Worm (Caenorhabditis elegans) whole organism, L2 larva: ENCODE data around the gene shc-2.

Experiments
- C34F6.9 ChIP-seq: fragments of 150-350 bp; optimal IDR thresholded peaks from 2 replicates; lab custom pipeline; 2014; ENCODE audit warnings: missing biosample characterization, missing genetic modification characterization
- F13H6.1 ChIP-seq: sonication (generic microtip); optimal IDR thresholded peaks from 2 replicates; lab custom pipeline; 2016; ENCODE audit warnings: missing genetic modification characterization, missing compliant biosample characterization
- R02D3.7 ChIP-seq: fragments of 150-350 bp; optimal IDR thresholded peaks from 2 replicates; lab custom pipeline; 2014; ENCODE audit warnings: missing biosample characterization, missing genetic modification characterization
- Y55F3AM.14 ChIP-seq: fragments of 200-800 bp; sonication (Bioruptor generic); optimal IDR thresholded peaks from 2 replicates; lab custom pipeline; 2018; ENCODE audit warnings: mild to moderate bottlenecking, missing genetic modification characterization, missing compliant biosample characterization
- ZK546.5 ChIP-seq: sonication (generic microtip); optimal IDR thresholded peaks from 2 replicates; lab custom pipeline; 2017; ENCODE audit warnings: missing biosample characterization, missing genetic modification characterization
- alr-1 ChIP-seq: fragments of 150-350 bp; optimal IDR thresholded peaks from 2 replicates; lab custom pipeline; 2014; ENCODE audit warnings: missing biosample characterization, missing genetic modification characterization
- aly-2 ChIP-seq: fragments of 150-350 bp; optimal IDR thresholded peaks from 2 replicates; lab custom pipeline; 2014; ENCODE audit warnings: missing biosample characterization, missing genetic modification characterization
- ama-1 ChIP-seq: fragments of 150-350 bp; optimal IDR thresholded peaks from 2 replicates; lab custom pipeline; 2018; ENCODE audit warnings: inconsistent platforms
- blmp-1 ChIP-seq: sonication (generic microtip); optimal IDR thresholded peaks from 2 replicates; lab custom pipeline; 2017; ENCODE audit warnings: missing genetic modification characterization, mild to moderate bottlenecking, missing compliant biosample characterization, antibody characterized with exemption, moderate library complexity; ENCODE audit not compliant: insufficient read depth
- ceh-16 ChIP-seq: fragments of 150-350 bp; optimal IDR thresholded peaks from 2 replicates; lab custom pipeline; 2014; ENCODE audit warnings: missing biosample characterization, missing genetic modification characterization
- ceh-82 ChIP-seq: fragments of 150-350 bp; optimal IDR thresholded peaks from 2 replicates; lab custom pipeline; 2014; ENCODE audit warnings: missing biosample characterization, missing genetic modification characterization
- crh-2 ChIP-seq: sonication (generic microtip); optimal IDR thresholded peaks from 2 replicates; lab custom pipeline; 2017; ENCODE audit warnings: missing biosample characterization, missing genetic modification characterization
- dmd-4 ChIP-seq: sonication (generic microtip); optimal IDR thresholded peaks from 2 replicates; lab custom pipeline; 2017; ENCODE audit warnings: missing biosample characterization, missing genetic modification characterization
- egl-27 ChIP-seq: sonication (generic microtip); optimal IDR thresholded peaks from 3 replicates; lab custom pipeline; 2017; ENCODE audit warnings: missing biosample characterization, missing genetic modification reagents, missing genetic modification characterization
- elt-3 ChIP-seq: sonication (generic microtip); optimal IDR thresholded peaks from 2 replicates; lab custom pipeline; 2017; ENCODE audit warnings: missing biosample characterization, missing genetic modification characterization
- fos-1 ChIP-seq: fragments of 150-350 bp; optimal IDR thresholded peaks from 2 replicates; lab custom pipeline; 2014; ENCODE audit warnings: missing biosample characterization, missing genetic modification characterization
- gmeb-1 ChIP-seq: fragments of 150-350 bp; optimal IDR thresholded peaks from 2 replicates; lab custom pipeline; 2014; ENCODE audit warnings: missing biosample characterization, missing genetic modification characterization
- lin-11 ChIP-seq: fragments of 150-350 bp; sonication (generic microtip); optimal IDR thresholded peaks from 2 replicates; lab custom pipeline; 2014; ENCODE audit warnings: missing biosample characterization, missing genetic modification characterization, inconsistent platforms, mixed read lengths
- lin-13 ChIP-seq: fragments of 150-350 bp; optimal IDR thresholded peaks from 2 replicates; lab custom pipeline; 2014; ENCODE audit warnings: missing biosample characterization, missing genetic modification reagents, missing genetic modification characterization
- lin-39 ChIP-seq: fragments of 150-350 bp; optimal IDR thresholded peaks from 2 replicates; lab custom pipeline; 2014; ENCODE audit warnings: missing biosample characterization, missing genetic modification reagents, missing genetic modification characterization
- lsy-2 ChIP-seq, 2 experiments: fragments of 150-350 bp in 1 of 2; sonication (generic microtip) in 1 of 2; optimal IDR thresholded peaks; 2 replicates each; lab custom pipeline; 2014 to 2017; ENCODE audit warnings: missing biosample characterization in 2 of 2, missing genetic modification characterization in 2 of 2
- mab-5 ChIP-seq: fragments of 150-350 bp; optimal IDR thresholded peaks from 2 replicates; lab custom pipeline; 2014; ENCODE audit warnings: missing biosample characterization, missing genetic modification characterization
- mbf-1 ChIP-seq: sonication (generic microtip); optimal IDR thresholded peaks from 2 replicates; lab custom pipeline; 2017; ENCODE audit warnings: missing biosample characterization, missing genetic modification characterization
- mdl-1 ChIP-seq, 2 experiments: fragments of 150-350 bp in 1 of 2; sonication (generic microtip) in 1 of 2; optimal IDR thresholded peaks; 2 replicates each; lab custom pipeline; 2017; ENCODE audit warnings: missing biosample characterization in 2 of 2, missing genetic modification characterization in 2 of 2
- nhr-10 ChIP-seq: sonication (generic microtip); optimal IDR thresholded peaks from 2 replicates; lab custom pipeline; 2017; ENCODE audit warnings: missing biosample characterization, missing genetic modification characterization
- nhr-11 ChIP-seq: fragments of 150-350 bp; optimal IDR thresholded peaks from 2 replicates; lab custom pipeline; 2014; ENCODE audit warnings: missing biosample characterization, missing genetic modification characterization
- nhr-12 ChIP-seq: fragments of 150-350 bp; optimal IDR thresholded peaks from 2 replicates; lab custom pipeline; 2014; ENCODE audit warnings: missing biosample characterization, missing genetic modification characterization
- nhr-129 ChIP-seq: fragments of 150-350 bp; optimal IDR thresholded peaks from 2 replicates; lab custom pipeline; 2014; ENCODE audit warnings: missing biosample characterization, missing genetic modification characterization
- nhr-21 ChIP-seq: fragments of 150-350 bp; optimal IDR thresholded peaks from 2 replicates; lab custom pipeline; 2014; ENCODE audit warnings: missing biosample characterization, missing genetic modification characterization
- nhr-23 ChIP-seq: fragments of 150-350 bp; optimal IDR thresholded peaks from 2 replicates; lab custom pipeline; 2014; ENCODE audit warnings: missing biosample characterization, missing genetic modification reagents, missing genetic modification characterization
- nhr-237 ChIP-seq: fragments of 150-350 bp; optimal IDR thresholded peaks from 2 replicates; lab custom pipeline; 2014; ENCODE audit warnings: missing biosample characterization, missing genetic modification characterization
- nhr-25 ChIP-seq: fragments of 150-350 bp; sonication (generic microtip); optimal IDR thresholded peaks from 3 replicates; lab custom pipeline; 2014; ENCODE audit warnings: missing biosample characterization, missing genetic modification characterization
- nhr-6 ChIP-seq: fragments of 150-350 bp; optimal IDR thresholded peaks from 2 replicates; lab custom pipeline; 2014; ENCODE audit warnings: missing biosample characterization, missing genetic modification characterization
- nhr-77 ChIP-seq: fragments of 150-350 bp; optimal IDR thresholded peaks from 2 replicates; lab custom pipeline; 2014; ENCODE audit warnings: missing biosample characterization, missing genetic modification characterization
- peb-1 ChIP-seq: fragments of 150-350 bp; optimal IDR thresholded peaks from 2 replicates; lab custom pipeline; 2014; ENCODE audit warnings: missing biosample characterization, missing genetic modification characterization
- sem-4 ChIP-seq: fragments of 150-350 bp; optimal IDR thresholded peaks from 2 replicates; lab custom pipeline; 2014; ENCODE audit warnings: missing biosample characterization, missing genetic modification reagents, missing genetic modification characterization
- skn-1 ChIP-seq: sonication (generic microtip); optimal IDR thresholded peaks from 2 replicates; lab custom pipeline; 2017; ENCODE audit warnings: missing biosample characterization, missing genetic modification characterization
- sma-3 ChIP-seq: sonication (generic microtip); optimal IDR thresholded peaks from 2 replicates; lab custom pipeline; 2016; ENCODE audit warnings: missing genetic modification reagents, missing genetic modification characterization, missing compliant biosample characterization
- sma-9 ChIP-seq, 2 experiments: fragments of 150-350 bp in 1 of 2; sonication (generic microtip) in 1 of 2; optimal IDR thresholded peaks; 2 replicates each; lab custom pipeline; 2014 to 2016; ENCODE audit warnings: missing genetic modification characterization in 2 of 2, mild to moderate bottlenecking in 1 of 2, missing biosample characterization in 1 of 2, missing compliant biosample characterization in 1 of 2, missing genetic modification reagents in 1 of 2, moderate library complexity in 1 of 2
- snpc-4 ChIP-seq: fragments of 150-350 bp; optimal IDR thresholded peaks from 2 replicates; lab custom pipeline; 2014; ENCODE audit warnings: missing biosample characterization, missing genetic modification characterization
- unc-39 ChIP-seq: fragments of 150-350 bp; optimal IDR thresholded peaks from 2 replicates; lab custom pipeline; 2014; ENCODE audit warnings: missing biosample characterization, missing genetic modification characterization
- unc-55 ChIP-seq: fragments of 150-350 bp; sonication (generic microtip); optimal IDR thresholded peaks from 3 replicates; lab custom pipeline; 2014; ENCODE audit warnings: missing biosample characterization, missing genetic modification reagents, missing genetic modification characterization
- unc-62 ChIP-seq: fragments of 150-350 bp; optimal IDR thresholded peaks from 2 replicates; lab custom pipeline; 2014; ENCODE audit warnings: missing biosample characterization, missing genetic modification reagents, missing genetic modification characterization
- zag-1 ChIP-seq: fragments of 150-350 bp; optimal IDR thresholded peaks from 2 replicates; lab custom pipeline; 2014; ENCODE audit warnings: missing biosample characterization, missing genetic modification characterization
- ztf-11 ChIP-seq: sonication (generic microtip); optimal IDR thresholded peaks from 2 replicates; lab custom pipeline; 2017; ENCODE audit warnings: missing biosample characterization, missing genetic modification characterization
- ztf-4 ChIP-seq: fragments of 150-350 bp; optimal IDR thresholded peaks from 2 replicates; lab custom pipeline; 2014; ENCODE audit warnings: missing biosample characterization, missing genetic modification characterization

shc-2 gene

DNA sequence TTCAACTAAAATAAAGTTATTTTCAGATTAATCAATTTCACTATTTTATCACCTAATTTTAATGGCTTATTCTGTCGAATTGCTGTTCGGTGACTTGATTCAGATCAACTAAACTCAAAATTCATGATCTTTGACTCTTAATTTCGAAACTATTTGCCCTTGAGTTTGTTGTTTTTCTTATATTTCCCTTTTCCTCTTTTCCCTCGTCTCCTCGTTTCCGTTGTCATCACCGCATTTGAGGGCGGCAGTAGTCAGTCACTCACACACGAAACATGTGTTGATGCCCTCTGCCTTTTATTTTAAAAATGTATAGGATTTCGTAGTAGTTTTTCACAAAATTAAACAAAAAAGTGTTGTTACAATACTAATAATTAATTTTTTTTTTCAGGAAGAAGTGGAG lies 26.0 kb downstream of the shc-2 start, which contains the start of gene rnh-1.0:
TSS of gene rnh-1.0 (plus strand) at position 389 of the 400 bp plus-strand sequence.
- no peak for TF ChIP-seq lin-13
- TF ChIP-seq aly-2, result no peak
- no peak for TF ChIP-seq gmeb-1
- peak; percentile 31 for TF ChIP-seq nhr-129
- no peak for TF ChIP-seq fos-1 (tag; lab: Kevin White, UChicago)
- TF ChIP-seq C34F6.9 (tag; lab: Kevin White, UChicago), result peak; percentile 35
- no peak for TF ChIP-seq dmd-4

DNA sequence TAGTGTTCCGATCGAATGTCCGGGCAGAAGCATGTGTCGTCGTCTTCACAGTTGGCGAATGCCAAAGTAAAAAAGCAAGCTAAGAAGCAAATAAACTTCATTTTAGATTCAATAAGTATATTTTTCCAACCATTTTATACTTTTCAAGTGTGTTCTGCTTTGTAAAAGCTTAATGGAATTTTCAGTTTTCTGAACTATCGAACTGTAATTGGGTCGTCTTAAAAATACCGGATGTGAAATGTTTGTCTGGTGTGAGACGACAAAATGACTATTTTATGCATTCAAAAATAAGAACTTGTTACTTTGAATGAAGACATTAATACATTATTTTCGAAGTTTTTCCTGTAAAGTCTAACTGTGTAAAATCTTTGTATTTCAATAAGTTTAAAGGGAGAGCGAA lies 29.7 kb downstream of the shc-2 start, which contains the start of gene F59A6.11:
TSS of gene F59A6.11 (minus strand) at position 101 of the 400 bp plus-strand sequence.
- no peak for TF ChIP-seq unc-39 (tag; lab: Kevin White, UChicago)
- TF ChIP-seq nhr-25 (tag; lab: Kevin White, UChicago), result no peak
- TF ChIP-seq C34F6.9 (tag; lab: Kevin White, UChicago), result no peak
- TF ChIP-seq unc-62, result no peak
- no peak for TF ChIP-seq elt-3 (tag; lab: Kevin White, UChicago)
- TF ChIP-seq lsy-2 (tag; optimal IDR thresholded peaks at IDR 0.05; lab: Kevin White, UChicago), result no peak
- no peak for TF ChIP-seq alr-1 (tag; lab: Kevin White, UChicago)
- no peak for TF ChIP-seq nhr-129
- TF ChIP-seq lin-39 (tag; lab: Kevin White, UChicago), result no peak

DNA sequence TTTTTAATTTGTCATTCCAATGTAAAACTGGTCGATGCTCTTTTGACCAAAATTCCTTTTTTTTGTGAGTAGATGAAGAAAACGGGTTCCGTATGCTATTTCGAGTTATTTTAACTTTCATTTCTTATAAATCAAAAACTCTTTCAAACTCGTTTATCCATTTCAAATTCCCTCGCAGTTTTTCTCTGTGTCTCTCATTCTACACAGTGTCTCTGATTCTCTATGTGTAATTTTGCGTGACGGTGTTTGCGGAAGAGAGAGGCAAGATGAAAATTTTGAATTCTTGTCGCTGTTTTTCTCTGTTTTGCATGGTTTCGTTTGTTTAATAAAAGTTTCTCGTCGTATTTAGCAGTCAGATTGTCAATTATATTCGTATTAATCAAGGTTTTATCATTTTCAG lies 30.2 kb downstream of the shc-2 start, which contains the start of gene citk-2:
TSS of gene citk-2 (plus strand) at position 399 of the 400 bp plus-strand sequence.
- TF ChIP-seq lin-13 (no peak), snpc-4 (no peak), elt-3 (tag; lab: Kevin White, UChicago) (no peak), ZK546.5 (tag; lab: Kevin White, UChicago) (peak; percentile 39), unc-39 (tag; lab: Kevin White, UChicago) (no peak), nhr-237 (tag; lab: Kevin White, UChicago) (no peak), skn-1 (tag; lab: Kevin White, UChicago) (no peak), nhr-25 (tag; lab: Kevin White, UChicago) (no peak), mab-5 (tag; lab: Kevin White, UChicago) (peak; percentile 87), nhr-23 (no peak), lin-11 (tag; lab: Kevin White, UChicago) (no peak), unc-55 (GFP tag; lab: Kevin White, UChicago) (peak; percentile 96), fos-1 (tag; lab: Kevin White, UChicago) (no peak), Y55F3AM.14 (GFP tag; lab: Kevin White, UChicago) (no peak), lin-39 (tag; lab: Kevin White, UChicago) (no peak), ceh-82 (tag; lab: Kevin White, UChicago) (peak; percentile 46), nhr-77 (tag; lab: Kevin White, UChicago) (peak; percentile 47), gmeb-1 (peak; percentile 100), zag-1 (tag; lab: Kevin White, UChicago) (peak; percentile 52), unc-62 (no peak), ceh-16 (no peak), sma-9 (GFP tag; optimal IDR thresholded peaks at IDR 0.05; lab: Kevin White, UChicago) (peak; percentile 94), sma-9 (tag; optimal IDR thresholded peaks at IDR 0.05; lab: Kevin White, UChicago) (no peak), aly-2 (no peak), nhr-21 (tag; lab: Kevin White, UChicago) (no peak), nhr-129 (peak; percentile 78), crh-2 (tag; lab: Kevin White, UChicago) (peak; percentile 96), nhr-11 (tag; lab: Kevin White, UChicago) (no peak), blmp-1 (tag; lab: Kevin White, UChicago) (no peak), nhr-6 (peak; percentile 90), ama-1 (lab: Kevin White, UChicago) (no peak), nhr-12 (no peak), sem-4 (no peak), C34F6.9 (tag; lab: Kevin White, UChicago) (no peak), mdl-1 (tag; optimal IDR thresholded peaks at IDR 0.05; lab: Kevin White, UChicago) (no peak), dmd-4 (no peak), alr-1 (tag; lab: Kevin White, UChicago) (no peak), lsy-2 (tag; optimal IDR thresholded peaks at IDR 0.05; lab: Kevin White, UChicago) (peak; percentile 89 to 95), sma-3 (GFP tag; lab: Kevin White, UChicago) (peak; percentile 90), R02D3.7 (tag; lab: Kevin White, UChicago) (peak; percentile 56), peb-1 (no peak), ztf-4 (tag; lab: Kevin White, UChicago) (no peak), ztf-11 (no peak), nhr-10 (tag; lab: Kevin White, UChicago) (peak; percentile 21), egl-27 (peak; percentile 70), F13H6.1 (no peak), mbf-1 (tag; lab: Kevin White, UChicago) (no peak)
